Fruit fly (Drosophila melanogaster) whole organism, embryonic: ENCODE measurements around the gene CG34256.

Experiments used
- Awh ChIP-seq: fragments of 200-800 bp; sonication (Bioruptor generic); IDR thresholded peaks from 2 replicates; pipeline ENCODE4, ENCODE4 v1.3.6; 2022; ENCODE audit warnings: missing biosample characterization, missing genetic modification characterization
- B-H2 ChIP-seq: fragments of 200-800 bp; sonication (Bioruptor generic); optimal IDR thresholded peaks from 2 replicates; lab custom pipeline; 2018; ENCODE audit warnings: missing biosample characterization, mild to moderate bottlenecking, missing genetic modification characterization
- BEAF-32 ChIP-seq: fragments of 200-800 bp; sonication (Bioruptor generic); optimal IDR thresholded peaks from 3 replicates; lab custom pipeline; 2017; ENCODE audit warnings: missing biosample characterization, missing genetic modification characterization, mild to moderate bottlenecking, moderate library complexity, missing genetic modification reagents
- CG10979 ChIP-seq: fragments of 200-800 bp; sonication (Bioruptor generic); optimal IDR thresholded peaks from 2 replicates; lab custom pipeline; 2018; ENCODE audit warnings: missing biosample characterization, mild to moderate bottlenecking, missing genetic modification characterization, moderate library complexity
- CG11504 ChIP-seq: fragments of 200-800 bp; sonication (Bioruptor generic); optimal IDR thresholded peaks from 3 replicates; lab custom pipeline; 2019; ENCODE audit warnings: missing biosample characterization, mild to moderate bottlenecking, missing genetic modification characterization, moderate library complexity
- CG12236 ChIP-seq: fragments of 200-800 bp; sonication (Bioruptor generic); optimal IDR thresholded peaks from 2 replicates; lab custom pipeline; 2016; ENCODE audit warnings: missing biosample characterization, missing genetic modification characterization
- CG1233 ChIP-seq: fragments of 200-800 bp; sonication (Bioruptor generic); optimal IDR thresholded peaks from 4 replicates; lab custom pipeline; 2018; ENCODE audit warnings: missing biosample characterization, mild to moderate bottlenecking, missing genetic modification characterization
- CG12391 ChIP-seq: fragments of 200-800 bp; sonication (Bioruptor generic); optimal IDR thresholded peaks from 3 replicates; lab custom pipeline; 2018; ENCODE audit warnings: missing biosample characterization, mild to moderate bottlenecking, missing genetic modification characterization, moderate library complexity
- CG12659 ChIP-seq: fragments of 200-800 bp; sonication (Bioruptor generic); optimal IDR thresholded peaks from 3 replicates; lab custom pipeline; 2017; ENCODE audit warnings: mild to moderate bottlenecking, missing biosample characterization, missing genetic modification reagents, missing genetic modification characterization
- CG15269 ChIP-seq: fragments of 200-800 bp; sonication (Bioruptor generic); optimal IDR thresholded peaks from 2 replicates; lab custom pipeline; 2018; ENCODE audit warnings: missing biosample characterization, mild to moderate bottlenecking, missing genetic modification characterization, moderate library complexity
- CG17186 ChIP-seq: fragments of 200-800 bp; sonication (Bioruptor generic); optimal IDR thresholded peaks from 3 replicates; lab custom pipeline; 2017; ENCODE audit warnings: missing biosample characterization, missing genetic modification reagents, missing genetic modification characterization
- CG17912 ChIP-seq: fragments of 200-800 bp; sonication (Bioruptor generic); optimal IDR thresholded peaks from 2 replicates; lab custom pipeline; 2018; ENCODE audit warnings: missing biosample characterization, mild to moderate bottlenecking, missing genetic modification characterization
- CG18011 ChIP-seq: fragments of 200-800 bp; sonication (Bioruptor generic); optimal IDR thresholded peaks from 2 replicates; lab custom pipeline; 2017; ENCODE audit warnings: missing biosample characterization, missing genetic modification characterization, mild to moderate bottlenecking, moderate library complexity, missing genotype
- CG18619 ChIP-seq: fragments of 200-800 bp; sonication (Bioruptor generic); optimal IDR thresholded peaks from 3 replicates; lab custom pipeline; 2017; ENCODE audit warnings: missing biosample characterization, mild to moderate bottlenecking, missing genetic modification characterization
- CG2875 ChIP-seq: fragments of 200-800 bp; sonication (Bioruptor generic); optimal IDR thresholded peaks from 2 replicates; lab custom pipeline; 2017; ENCODE audit warnings: missing biosample characterization, mild to moderate bottlenecking, missing genetic modification characterization, missing genetic modification reagents
- CG3163 ChIP-seq: fragments of 200-800 bp; sonication (Bioruptor generic); optimal IDR thresholded peaks from 3 replicates; lab custom pipeline; 2016; ENCODE audit warnings: missing biosample characterization, missing genetic modification characterization
- CG32767 ChIP-seq: fragments of 200-800 bp; sonication (Bioruptor generic); IDR thresholded peaks from 2 replicates; pipeline ENCODE4 v1.3.6; 2022; ENCODE audit warnings: missing biosample characterization, missing genetic modification characterization
- CG34224 ChIP-seq: fragments of 200-800 bp; sonication (Bioruptor generic); IDR thresholded peaks from 3 replicates; pipeline ENCODE4 v1.3.6; 2022; ENCODE audit warnings: missing biosample characterization, missing genetic modification characterization; ENCODE audit not compliant: partially characterized antibody
- CG3726 ChIP-seq: fragments of 200-800 bp; sonication (Bioruptor generic); IDR thresholded peaks from 3 replicates; pipeline ENCODE4, ENCODE4 v1.3.6; 2022; ENCODE audit warnings: missing biosample characterization, missing genetic modification characterization
- CG4617 ChIP-seq: fragments of 200-800 bp; sonication (Bioruptor generic); optimal IDR thresholded peaks from 3 replicates; lab custom pipeline; 2016; ENCODE audit warnings: missing biosample characterization, missing genetic modification characterization, borderline replicate concordance
- CG6175 ChIP-seq: fragments of 200-800 bp; sonication (Bioruptor generic); IDR thresholded peaks from 3 replicates; pipeline ENCODE4 v1.3.6; 2022; ENCODE audit warnings: missing biosample characterization, missing genetic modification characterization
- CG6272 ChIP-seq: fragments of 200-800 bp; sonication (Bioruptor generic); IDR thresholded peaks from 2 replicates; pipeline ENCODE4 v1.3.6; 2022; ENCODE audit warnings: missing biosample characterization, missing genetic modification characterization
- CG6683 ChIP-seq: fragments of 200-800 bp; sonication (Bioruptor generic); optimal IDR thresholded peaks from 2 replicates; lab custom pipeline; 2017; ENCODE audit warnings: missing biosample characterization, mild to moderate bottlenecking, missing genetic modification characterization, missing genetic modification reagents
- CG6791 ChIP-seq: fragments of 200-800 bp; sonication (Bioruptor generic); IDR thresholded peaks from 3 replicates; pipeline ENCODE4 v1.3.6; 2022; ENCODE audit warnings: missing biosample characterization, missing genetic modification characterization; ENCODE audit not compliant: partially characterized antibody
- CG8944 ChIP-seq: fragments of 200-800 bp; sonication (Bioruptor generic); optimal IDR thresholded peaks from 3 replicates; lab custom pipeline; 2016; ENCODE audit warnings: missing biosample characterization, missing genetic modification characterization
- CG9437 ChIP-seq: fragments of 200-800 bp; sonication (Bioruptor generic); optimal IDR thresholded peaks from 2 replicates; lab custom pipeline; 2018; ENCODE audit warnings: missing biosample characterization, mild to moderate bottlenecking, missing genetic modification characterization
- Dref ChIP-seq: fragments of 200-800 bp; sonication (Bioruptor generic); IDR thresholded peaks from 2 replicates; pipeline ENCODE4 v1.3.6; 2022; ENCODE audit warnings: missing biosample characterization, missing genetic modification characterization
- Elba2 ChIP-seq: fragments of 200-800 bp; sonication (Bioruptor generic); optimal IDR thresholded peaks from 3 replicates; lab custom pipeline; 2016; ENCODE audit warnings: missing biosample characterization, missing genetic modification characterization
- Fer3 ChIP-seq: fragments of 200-800 bp; sonication (Bioruptor generic); optimal IDR thresholded peaks from 2 replicates; lab custom pipeline; 2018; ENCODE audit warnings: missing biosample characterization, mild to moderate bottlenecking, missing genetic modification characterization, moderate library complexity
- Lhr ChIP-seq: fragments of 200-800 bp; sonication (Bioruptor generic); optimal IDR thresholded peaks from 3 replicates; lab custom pipeline; 2017; ENCODE audit warnings: mild to moderate bottlenecking, missing biosample characterization, missing genetic modification reagents, missing genetic modification characterization
- NC2β ChIP-seq: fragments of 200-800 bp; sonication (Bioruptor generic); optimal IDR thresholded peaks from 2 replicates; lab custom pipeline; 2016; ENCODE audit warnings: missing biosample characterization, missing genetic modification characterization
- Xrp1 ChIP-seq: fragments of 200-800 bp; sonication (Bioruptor generic); IDR thresholded peaks from 2 replicates; pipeline ENCODE4 v1.3.6; 2022; ENCODE audit warnings: missing biosample characterization, missing genetic modification characterization
- aop ChIP-seq: fragments of 200-800 bp; sonication (Bioruptor generic); IDR thresholded peaks from 2 replicates; pipeline ENCODE4 v1.3.6; 2022; ENCODE audit warnings: missing biosample characterization, missing genetic modification characterization
- crol ChIP-seq: fragments of 200-800 bp; sonication (Bioruptor generic); IDR thresholded peaks from 2 replicates; pipeline ENCODE4 v1.3.6; 2022; ENCODE audit warnings: missing biosample characterization, missing genetic modification characterization
- dmrt11E ChIP-seq: fragments of 200-800 bp; sonication (Bioruptor generic); optimal IDR thresholded peaks from 3 replicates; lab custom pipeline; 2018; ENCODE audit warnings: missing biosample characterization, mild to moderate bottlenecking, missing genetic modification characterization, moderate library complexity
- exex ChIP-seq: fragments of 200-800 bp; sonication (Bioruptor generic); optimal IDR thresholded peaks from 4 replicates; lab custom pipeline; 2018; ENCODE audit warnings: missing biosample characterization, mild to moderate bottlenecking, missing genetic modification characterization, moderate library complexity
- gsb ChIP-seq: fragments of 200-800 bp; sonication (Bioruptor generic); IDR thresholded peaks from 2 replicates; pipeline ENCODE4 v1.3.6; 2022; ENCODE audit warnings: missing biosample characterization, missing genetic modification characterization
- jumu ChIP-seq: fragments of 200-800 bp; sonication (Bioruptor generic); optimal IDR thresholded peaks from 3 replicates; lab custom pipeline; 2016; ENCODE audit warnings: missing biosample characterization, missing genetic modification characterization
- lilli ChIP-seq: fragments of 200-800 bp; sonication (Bioruptor generic); optimal IDR thresholded peaks from 3 replicates; lab custom pipeline; 2016; ENCODE audit warnings: missing biosample characterization, missing genetic modification characterization
- lov ChIP-seq, 2 experiments: fragments of 200-800 bp in 1 of 2; fragments of >200 bp in 1 of 2; sonication (Bioruptor generic) in 1 of 2; IDR thresholded peaks in 1 of 2; optimal IDR thresholded peaks in 1 of 2; 2 replicates in 1 of 2; 3 replicates in 1 of 2; pipeline versions ENCODE4 v1.3.6 to Lab custom; 2017 to 2022; ENCODE audit warnings: missing biosample characterization in 1 of 2, missing genetic modification characterization in 1 of 2
- nmo ChIP-seq: fragments of 200-800 bp; sonication (Bioruptor generic); optimal IDR thresholded peaks from 2 replicates; lab custom pipeline; 2018; ENCODE audit warnings: missing biosample characterization, mild to moderate bottlenecking, missing genetic modification characterization, moderate library complexity
- phol ChIP-seq: fragments of 200-800 bp; sonication (Bioruptor generic); optimal IDR thresholded peaks from 3 replicates; lab custom pipeline; 2018; ENCODE audit warnings: missing biosample characterization, mild to moderate bottlenecking, missing genetic modification characterization, moderate library complexity
- psq ChIP-seq: fragments of 200-800 bp; sonication (Bioruptor generic); optimal IDR thresholded peaks from 2 replicates; lab custom pipeline; 2017; ENCODE audit warnings: missing biosample characterization, missing genetic modification characterization
- run ChIP-seq: fragments of 200-800 bp; sonication (Bioruptor generic); optimal IDR thresholded peaks from 3 replicates; lab custom pipeline; 2018; ENCODE audit warnings: missing biosample characterization, mild to moderate bottlenecking, missing genetic modification characterization
- scrt ChIP-seq: fragments of 200-800 bp; sonication (Bioruptor generic); optimal IDR thresholded peaks from 2 replicates; lab custom pipeline; 2018; ENCODE audit warnings: missing biosample characterization, mild to moderate bottlenecking, missing genetic modification characterization, moderate library complexity
- sd ChIP-seq: fragments of 200-800 bp; sonication (Bioruptor generic); optimal IDR thresholded peaks from 3 replicates; lab custom pipeline; 2018; ENCODE audit warnings: missing biosample characterization, mild to moderate bottlenecking, missing genetic modification characterization, moderate library complexity
- tap ChIP-seq: fragments of 200-800 bp; optimal IDR thresholded peaks from 3 replicates; lab custom pipeline; 2019; ENCODE audit warnings: missing biosample characterization, mild to moderate bottlenecking, missing genetic modification characterization, moderate library complexity
- tgo ChIP-seq: fragments of 200-800 bp; sonication (Bioruptor generic); IDR thresholded peaks from 3 replicates; pipeline ENCODE4 v1.3.6; 2022; ENCODE audit warnings: missing biosample characterization, missing genetic modification characterization
- tna ChIP-seq: fragments of 200-800 bp; sonication (Bioruptor generic); IDR thresholded peaks from 2 replicates; pipeline ENCODE4 v1.3.6; 2022; ENCODE audit warnings: missing biosample characterization, missing genetic modification characterization; ENCODE audit not compliant: partially characterized antibody
- trem ChIP-seq: fragments of 200-800 bp; optimal IDR thresholded peaks from 3 replicates; lab custom pipeline; 2019; ENCODE audit warnings: missing biosample characterization, mild to moderate bottlenecking, missing genetic modification characterization, moderate library complexity

CG34256 gene

dm6 chr3L:19000413-19000812, 10.8 kb upstream of the CG34256 start, which contains the start of gene CG3808 (continued):
- peak; percentile 54 for TF ChIP-seq B-H2
- TF ChIP-seq gsb (GFP tag; lab: Robert Waterston, UW), result no peak
- peak; percentile 21; the same call in 1 of the 3 replicates for TF ChIP-seq tgo (GFP tag; lab: Robert Waterston, UW)
- no peak for TF ChIP-seq CG3726 (GFP tag; lab: Robert Waterston, UW)
- TF ChIP-seq Elba2, result no peak
- peak; percentile 11 for TF ChIP-seq lilli
- TF ChIP-seq CG2875 (GFP tag; lab: Kevin White, UChicago), result no peak
- peak; percentile 100 for TF ChIP-seq CG18011 (GFP tag; lab: Kevin White, UChicago)
- TF ChIP-seq lov (optimal IDR thresholded peaks at IDR 0.05; lab: Kevin White, UChicago), result no peak
- TF ChIP-seq lov (GFP tag; IDR thresholded peaks at IDR 0.05; lab: Robert Waterston, UW), result no peak
- no peak for TF ChIP-seq aop (GFP tag; lab: Robert Waterston, UW)
- no peak for TF ChIP-seq run
- no peak for TF ChIP-seq dmrt11E (tag; lab: Kevin White, UChicago)
- peak; percentile 52 for TF ChIP-seq phol (tag; lab: Kevin White, UChicago)
- TF ChIP-seq CG3163, result peak; percentile 41
- TF ChIP-seq psq (GFP tag; lab: Kevin White, UChicago), result peak; percentile 89
- no peak for TF ChIP-seq CG12236 (GFP tag; lab: Kevin White, UChicago)
- TF ChIP-seq BEAF-32, result peak; percentile 48
- no peak for TF ChIP-seq CG6175 (GFP tag; lab: Robert Waterston, UW)
- no peak for TF ChIP-seq CG17912 (GFP tag; lab: Kevin White, UChicago)
- no peak for TF ChIP-seq exex
- TF ChIP-seq CG6272 (GFP tag; lab: Robert Waterston, UW), result no peak
- peak; percentile 88 for TF ChIP-seq Lhr
- TF ChIP-seq CG4617 (GFP tag; lab: Kevin White, UChicago), result peak; percentile 32
- TF ChIP-seq CG9437, result peak; percentile 50
- TF ChIP-seq CG10979 (tag; lab: Kevin White, UChicago), result peak; percentile 1
- peak; percentile 84 for TF ChIP-seq scrt (GFP tag; lab: Kevin White, UChicago)
- no peak for TF ChIP-seq crol (GFP tag; lab: Robert Waterston, UW)
- peak; percentile 100 for TF ChIP-seq CG11504 (tag; lab: Kevin White, UChicago)
- TF ChIP-seq Awh, result no peak
- TF ChIP-seq tna (GFP tag; lab: Robert Waterston, UW), result no peak
- TF ChIP-seq CG18619 (GFP tag; lab: Kevin White, UChicago), result no peak
- no peak for TF ChIP-seq tap (tag; lab: Kevin White, UChicago)
- peak; percentile 7 for TF ChIP-seq CG6683
- TF ChIP-seq CG17186 (GFP tag; lab: Kevin White, UChicago), result no peak
- 0 out of 3 replicates have a peak, but pooled peaks have one; percentile 46 for TF ChIP-seq CG6791 (GFP tag; lab: Robert Waterston, UW)
- peak; percentile 25 for TF ChIP-seq CG12391 (tag; lab: Kevin White, UChicago)
- peak; percentile 44 for TF ChIP-seq NC2β
- no peak for TF ChIP-seq Xrp1 (GFP tag; lab: Robert Waterston, UW)
- no peak for TF ChIP-seq CG8944 (GFP tag; lab: Kevin White, UChicago)
- no peak for TF ChIP-seq CG1233 (GFP tag; lab: Kevin White, UChicago)
- peak; percentile 43 for TF ChIP-seq sd (tag; lab: Kevin White, UChicago)
- TF ChIP-seq CG15269 (tag; lab: Kevin White, UChicago), result no peak
- peak; percentile 64 for TF ChIP-seq nmo (GFP tag; lab: Kevin White, UChicago)
- TF ChIP-seq Dref (GFP tag; lab: Robert Waterston, UW), result peak; percentile 40; the same call in 1 of the 2 replicates
- TF ChIP-seq jumu (GFP tag; lab: Kevin White, UChicago), result peak; percentile 67
- TF ChIP-seq trem, result peak; percentile 35
- no peak for TF ChIP-seq CG34224
- no peak for TF ChIP-seq CG32767
- TF ChIP-seq CG12659 (GFP tag; lab: Kevin White, UChicago), result peak; percentile 38
- TF ChIP-seq Fer3 (tag; lab: Kevin White, UChicago), result no peak
